Worm (Caenorhabditis elegans): ENCODE measurements around the gene F56F10.1.

DNA sequence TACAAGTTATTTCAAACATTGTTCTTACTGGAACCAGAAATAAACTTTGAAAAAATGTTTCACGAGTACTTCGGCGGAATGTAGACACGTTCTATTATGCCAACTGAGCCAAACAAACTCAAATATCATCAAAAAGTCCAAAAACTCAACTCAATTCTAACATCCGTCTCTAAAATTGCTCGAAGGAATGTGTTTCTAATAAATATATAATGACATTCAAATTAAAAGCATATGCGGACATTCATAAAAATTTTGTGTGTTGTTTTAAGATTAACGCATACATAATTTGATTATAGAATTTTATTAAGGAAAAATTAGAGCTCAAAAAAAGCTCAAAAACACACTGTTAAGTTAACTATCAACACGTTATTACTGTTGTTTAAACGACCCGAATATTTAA lies 27.0 kb upstream of the F56F10.1 start:
- no peak for TF ChIP-seq elt-3 (tag; optimal IDR thresholded peaks at IDR 0.05)
- no peak for TF ChIP-seq fkh-8 (tag; optimal IDR thresholded peaks at IDR 0.05)
- no peak for TF ChIP-seq lin-13 (GFP tag; optimal IDR thresholded peaks at IDR 0.05)
- TF ChIP-seq sox-4 (tag; optimal IDR thresholded peaks at IDR 0.05): no peak
- no peak for TF ChIP-seq ceh-63 (GFP tag; optimal IDR thresholded peaks at IDR 0.05)
- no peak for TF ChIP-seq lin-15B (tag; optimal IDR thresholded peaks at IDR 0.05)
- TF ChIP-seq unc-62 (GFP tag; optimal IDR thresholded peaks at IDR 0.05): no peak
- TF ChIP-seq elt-2 (tag; optimal IDR thresholded peaks at IDR 0.05): no peak
- TF ChIP-seq nhr-77 (tag; optimal IDR thresholded peaks at IDR 0.05): no peak
- no peak for TF ChIP-seq egl-27 (tag; optimal IDR thresholded peaks at IDR 0.05)
- TF ChIP-seq fos-1 (tag; optimal IDR thresholded peaks at IDR 0.05): no peak
- no peak for TF ChIP-seq lin-39 (tag; optimal IDR thresholded peaks at IDR 0.05)

Data from whole organism, L1 larva.